Worm (Caenorhabditis elegans) whole organism, L2 larva: ENCODE measurements around the gene eif-3.B.

Experiments used
- C34F6.9 ChIP-seq: fragments of 150-350 bp; optimal IDR thresholded peaks from 2 replicates; lab custom pipeline; 2014; ENCODE audit warnings: missing biosample characterization, missing genetic modification characterization
- F13H6.1 ChIP-seq: sonication (generic microtip); optimal IDR thresholded peaks from 2 replicates; lab custom pipeline; 2016; ENCODE audit warnings: missing genetic modification characterization, missing compliant biosample characterization
- R02D3.7 ChIP-seq: fragments of 150-350 bp; optimal IDR thresholded peaks from 2 replicates; lab custom pipeline; 2014; ENCODE audit warnings: missing biosample characterization, missing genetic modification characterization
- Y55F3AM.14 ChIP-seq: fragments of 200-800 bp; sonication (Bioruptor generic); optimal IDR thresholded peaks from 2 replicates; lab custom pipeline; 2018; ENCODE audit warnings: mild to moderate bottlenecking, missing genetic modification characterization, missing compliant biosample characterization
- ZK546.5 ChIP-seq: sonication (generic microtip); optimal IDR thresholded peaks from 2 replicates; lab custom pipeline; 2017; ENCODE audit warnings: missing biosample characterization, missing genetic modification characterization
- alr-1 ChIP-seq: fragments of 150-350 bp; optimal IDR thresholded peaks from 2 replicates; lab custom pipeline; 2014; ENCODE audit warnings: missing biosample characterization, missing genetic modification characterization
- aly-2 ChIP-seq: fragments of 150-350 bp; optimal IDR thresholded peaks from 2 replicates; lab custom pipeline; 2014; ENCODE audit warnings: missing biosample characterization, missing genetic modification characterization
- ama-1 ChIP-seq: fragments of 150-350 bp; optimal IDR thresholded peaks from 2 replicates; lab custom pipeline; 2018; ENCODE audit warnings: inconsistent platforms
- blmp-1 ChIP-seq: sonication (generic microtip); optimal IDR thresholded peaks from 2 replicates; lab custom pipeline; 2017; ENCODE audit warnings: missing genetic modification characterization, mild to moderate bottlenecking, missing compliant biosample characterization, antibody characterized with exemption, moderate library complexity; ENCODE audit not compliant: insufficient read depth
- ceh-16 ChIP-seq: fragments of 150-350 bp; optimal IDR thresholded peaks from 2 replicates; lab custom pipeline; 2014; ENCODE audit warnings: missing biosample characterization, missing genetic modification characterization
- ceh-82 ChIP-seq: fragments of 150-350 bp; optimal IDR thresholded peaks from 2 replicates; lab custom pipeline; 2014; ENCODE audit warnings: missing biosample characterization, missing genetic modification characterization
- crh-2 ChIP-seq: sonication (generic microtip); optimal IDR thresholded peaks from 2 replicates; lab custom pipeline; 2017; ENCODE audit warnings: missing biosample characterization, missing genetic modification characterization
- dmd-4 ChIP-seq: sonication (generic microtip); optimal IDR thresholded peaks from 2 replicates; lab custom pipeline; 2017; ENCODE audit warnings: missing biosample characterization, missing genetic modification characterization
- egl-27 ChIP-seq: sonication (generic microtip); optimal IDR thresholded peaks from 3 replicates; lab custom pipeline; 2017; ENCODE audit warnings: missing biosample characterization, missing genetic modification reagents, missing genetic modification characterization
- elt-1 ChIP-seq: fragments of 150-350 bp; optimal IDR thresholded peaks from 2 replicates; lab custom pipeline; 2014; ENCODE audit warnings: missing biosample characterization, missing genetic modification characterization
- elt-3 ChIP-seq: sonication (generic microtip); optimal IDR thresholded peaks from 2 replicates; lab custom pipeline; 2017; ENCODE audit warnings: missing biosample characterization, missing genetic modification characterization
- fos-1 ChIP-seq: fragments of 150-350 bp; optimal IDR thresholded peaks from 2 replicates; lab custom pipeline; 2014; ENCODE audit warnings: missing biosample characterization, missing genetic modification characterization
- gmeb-1 ChIP-seq: fragments of 150-350 bp; optimal IDR thresholded peaks from 2 replicates; lab custom pipeline; 2014; ENCODE audit warnings: missing biosample characterization, missing genetic modification characterization
- lin-11 ChIP-seq: fragments of 150-350 bp; sonication (generic microtip); optimal IDR thresholded peaks from 2 replicates; lab custom pipeline; 2014; ENCODE audit warnings: missing biosample characterization, missing genetic modification characterization, inconsistent platforms, mixed read lengths
- lin-13 ChIP-seq: fragments of 150-350 bp; optimal IDR thresholded peaks from 2 replicates; lab custom pipeline; 2014; ENCODE audit warnings: missing biosample characterization, missing genetic modification reagents, missing genetic modification characterization
- lin-39 ChIP-seq: fragments of 150-350 bp; optimal IDR thresholded peaks from 2 replicates; lab custom pipeline; 2014; ENCODE audit warnings: missing biosample characterization, missing genetic modification reagents, missing genetic modification characterization
- lsy-2 ChIP-seq, 2 experiments: fragments of 150-350 bp in 1 of 2; sonication (generic microtip) in 1 of 2; optimal IDR thresholded peaks; 2 replicates each; lab custom pipeline; 2014 to 2017; ENCODE audit warnings: missing biosample characterization in 2 of 2, missing genetic modification characterization in 2 of 2
- mab-5 ChIP-seq: fragments of 150-350 bp; optimal IDR thresholded peaks from 2 replicates; lab custom pipeline; 2014; ENCODE audit warnings: missing biosample characterization, missing genetic modification characterization
- mbf-1 ChIP-seq: sonication (generic microtip); optimal IDR thresholded peaks from 2 replicates; lab custom pipeline; 2017; ENCODE audit warnings: missing biosample characterization, missing genetic modification characterization
- mdl-1 ChIP-seq, 2 experiments: fragments of 150-350 bp in 1 of 2; sonication (generic microtip) in 1 of 2; optimal IDR thresholded peaks; 2 replicates each; lab custom pipeline; 2017; ENCODE audit warnings: missing biosample characterization in 2 of 2, missing genetic modification characterization in 2 of 2
- nhr-10 ChIP-seq: sonication (generic microtip); optimal IDR thresholded peaks from 2 replicates; lab custom pipeline; 2017; ENCODE audit warnings: missing biosample characterization, missing genetic modification characterization
- nhr-11 ChIP-seq: fragments of 150-350 bp; optimal IDR thresholded peaks from 2 replicates; lab custom pipeline; 2014; ENCODE audit warnings: missing biosample characterization, missing genetic modification characterization
- nhr-12 ChIP-seq: fragments of 150-350 bp; optimal IDR thresholded peaks from 2 replicates; lab custom pipeline; 2014; ENCODE audit warnings: missing biosample characterization, missing genetic modification characterization
- nhr-129 ChIP-seq: fragments of 150-350 bp; optimal IDR thresholded peaks from 2 replicates; lab custom pipeline; 2014; ENCODE audit warnings: missing biosample characterization, missing genetic modification characterization
- nhr-21 ChIP-seq: fragments of 150-350 bp; optimal IDR thresholded peaks from 2 replicates; lab custom pipeline; 2014; ENCODE audit warnings: missing biosample characterization, missing genetic modification characterization
- nhr-23 ChIP-seq: fragments of 150-350 bp; optimal IDR thresholded peaks from 2 replicates; lab custom pipeline; 2014; ENCODE audit warnings: missing biosample characterization, missing genetic modification reagents, missing genetic modification characterization
- nhr-237 ChIP-seq: fragments of 150-350 bp; optimal IDR thresholded peaks from 2 replicates; lab custom pipeline; 2014; ENCODE audit warnings: missing biosample characterization, missing genetic modification characterization
- nhr-25 ChIP-seq: fragments of 150-350 bp; sonication (generic microtip); optimal IDR thresholded peaks from 3 replicates; lab custom pipeline; 2014; ENCODE audit warnings: missing biosample characterization, missing genetic modification characterization
- nhr-6 ChIP-seq: fragments of 150-350 bp; optimal IDR thresholded peaks from 2 replicates; lab custom pipeline; 2014; ENCODE audit warnings: missing biosample characterization, missing genetic modification characterization
- nhr-77 ChIP-seq: fragments of 150-350 bp; optimal IDR thresholded peaks from 2 replicates; lab custom pipeline; 2014; ENCODE audit warnings: missing biosample characterization, missing genetic modification characterization
- peb-1 ChIP-seq: fragments of 150-350 bp; optimal IDR thresholded peaks from 2 replicates; lab custom pipeline; 2014; ENCODE audit warnings: missing biosample characterization, missing genetic modification characterization
- sem-4 ChIP-seq: fragments of 150-350 bp; optimal IDR thresholded peaks from 2 replicates; lab custom pipeline; 2014; ENCODE audit warnings: missing biosample characterization, missing genetic modification reagents, missing genetic modification characterization
- skn-1 ChIP-seq: sonication (generic microtip); optimal IDR thresholded peaks from 2 replicates; lab custom pipeline; 2017; ENCODE audit warnings: missing biosample characterization, missing genetic modification characterization
- sma-3 ChIP-seq: sonication (generic microtip); optimal IDR thresholded peaks from 2 replicates; lab custom pipeline; 2016; ENCODE audit warnings: missing genetic modification reagents, missing genetic modification characterization, missing compliant biosample characterization
- sma-9 ChIP-seq, 2 experiments: fragments of 150-350 bp in 1 of 2; sonication (generic microtip) in 1 of 2; optimal IDR thresholded peaks; 2 replicates each; lab custom pipeline; 2014 to 2016; ENCODE audit warnings: missing genetic modification characterization in 2 of 2, mild to moderate bottlenecking in 1 of 2, missing biosample characterization in 1 of 2, missing compliant biosample characterization in 1 of 2, missing genetic modification reagents in 1 of 2, moderate library complexity in 1 of 2
- snpc-4 ChIP-seq: fragments of 150-350 bp; optimal IDR thresholded peaks from 2 replicates; lab custom pipeline; 2014; ENCODE audit warnings: missing biosample characterization, missing genetic modification characterization
- unc-39 ChIP-seq: fragments of 150-350 bp; optimal IDR thresholded peaks from 2 replicates; lab custom pipeline; 2014; ENCODE audit warnings: missing biosample characterization, missing genetic modification characterization
- unc-55 ChIP-seq: fragments of 150-350 bp; sonication (generic microtip); optimal IDR thresholded peaks from 3 replicates; lab custom pipeline; 2014; ENCODE audit warnings: missing biosample characterization, missing genetic modification reagents, missing genetic modification characterization
- unc-62 ChIP-seq: fragments of 150-350 bp; optimal IDR thresholded peaks from 2 replicates; lab custom pipeline; 2014; ENCODE audit warnings: missing biosample characterization, missing genetic modification reagents, missing genetic modification characterization
- zag-1 ChIP-seq: fragments of 150-350 bp; optimal IDR thresholded peaks from 2 replicates; lab custom pipeline; 2014; ENCODE audit warnings: missing biosample characterization, missing genetic modification characterization
- ztf-1 ChIP-seq: fragments of 200-800 bp; sonication (Bioruptor generic); conservative IDR thresholded peaks from 2 replicates; pipeline ENCODE4 v1.3.6; 2022; ENCODE audit warnings: missing genetic modification characterization, missing compliant biosample characterization
- ztf-11 ChIP-seq: sonication (generic microtip); optimal IDR thresholded peaks from 2 replicates; lab custom pipeline; 2017; ENCODE audit warnings: missing biosample characterization, missing genetic modification characterization
- ztf-4 ChIP-seq: fragments of 150-350 bp; optimal IDR thresholded peaks from 2 replicates; lab custom pipeline; 2014; ENCODE audit warnings: missing biosample characterization, missing genetic modification characterization

eif-3.B gene

DNA sequence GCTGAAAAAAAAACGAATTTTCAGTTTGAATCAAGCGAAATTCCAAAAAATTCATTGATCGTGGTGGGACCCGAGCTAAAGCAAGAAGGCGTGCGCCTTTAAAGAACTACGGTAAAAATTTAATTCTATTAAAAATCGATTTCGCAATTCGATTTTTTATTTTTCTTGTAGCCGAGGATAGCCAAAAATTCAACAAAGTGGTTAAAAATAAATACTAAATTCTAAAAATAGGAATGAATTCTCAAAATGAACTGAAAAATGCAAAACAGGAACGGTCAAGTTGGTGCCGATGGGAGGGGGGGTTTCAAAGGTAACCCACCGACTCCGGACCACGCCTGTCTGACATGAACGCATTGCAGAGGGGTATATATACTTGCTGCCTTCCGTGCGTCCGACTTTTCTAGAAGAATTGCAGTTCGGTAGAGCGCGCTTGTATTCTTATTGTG is 5.9 kb downstream of the eif-3.B start (continued):
- TF ChIP-seq Y55F3AM.14 (GFP tag; lab: Kevin White, UChicago) (no peak), gmeb-1 (peak; percentile 30), lin-13 (GFP tag; lab: Kevin White, UChicago) (peak; percentile 33), C34F6.9 (no peak), crh-2 (tag; lab: Kevin White, UChicago) (peak; percentile 54), zag-1 (tag; lab: Kevin White, UChicago) (no peak), unc-55 (GFP tag; lab: Kevin White, UChicago) (peak; percentile 62)

ce11 chrII:14802527-14802926 is 7.3 kb downstream of the eif-3.B start:
- TF ChIP-seq nhr-129 (tag; lab: Kevin White, UChicago) (peak; percentile 1), sma-3 (GFP tag; lab: Kevin White, UChicago) (peak; percentile 1)
- TF ChIP-seq, all 48 proteins: peak for 2; not testable (repeated sequence) for 46

DNA sequence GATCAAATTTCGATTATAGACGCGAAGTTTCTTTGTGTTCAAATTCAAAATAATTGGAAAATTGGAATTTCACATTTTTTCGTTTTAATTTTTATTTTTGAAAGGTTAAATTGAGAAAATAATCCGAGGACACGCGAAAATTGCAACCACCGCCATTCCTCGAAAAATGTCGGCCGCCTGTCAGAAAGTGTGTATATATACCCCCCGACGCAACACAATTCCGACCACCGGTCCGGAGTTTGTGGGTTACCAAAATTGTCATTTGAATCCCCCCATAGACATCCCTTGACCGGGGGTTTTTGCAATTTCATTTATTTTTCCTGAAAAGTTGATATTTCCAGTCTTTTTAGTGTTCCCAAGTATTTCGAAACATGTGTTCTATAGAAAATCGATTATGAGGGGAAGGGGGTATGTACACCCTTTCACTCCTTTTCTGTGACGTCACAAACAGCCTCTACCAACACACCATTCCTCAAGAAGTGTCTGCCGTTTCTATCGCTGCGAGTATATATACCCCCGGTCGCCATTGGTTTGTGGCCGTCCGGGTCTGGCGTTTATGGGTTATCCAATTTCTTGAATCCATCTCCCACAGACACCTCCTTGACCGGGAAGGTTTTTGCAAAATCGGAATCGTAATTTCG is 9.2 kb downstream of the eif-3.B start, which contains the start of gene W01D2.3:
Gene W01D2.3 (minus strand): TSS at position 51 of the 641 bp plus-strand sequence.
- TF ChIP-seq gmeb-1, result peak; percentile 71
- TF ChIP-seq ceh-16, result no peak
- peak; percentile 19 for TF ChIP-seq ztf-4 (tag; lab: Kevin White, UChicago)
- no peak for TF ChIP-seq peb-1 (tag; lab: Kevin White, UChicago)
- peak; percentile 78 for TF ChIP-seq blmp-1 (tag; lab: Kevin White, UChicago)
- TF ChIP-seq nhr-23 (tag; lab: Kevin White, UChicago), result no peak
- TF ChIP-seq lin-13 (GFP tag; lab: Kevin White, UChicago), result peak; percentile 45
- no peak for TF ChIP-seq aly-2 (tag; lab: Kevin White, UChicago)
- TF ChIP-seq nhr-6 (tag; lab: Kevin White, UChicago), result peak; percentile 61
- TF ChIP-seq nhr-11 (tag; lab: Kevin White, UChicago), result no peak
- peak; percentile 76 for TF ChIP-seq F13H6.1
- peak; percentile 51 for TF ChIP-seq C34F6.9
- TF ChIP-seq sma-3 (GFP tag; lab: Kevin White, UChicago), result peak; percentile 59
- TF ChIP-seq crh-2 (tag; lab: Kevin White, UChicago), result peak; percentile 40
- TF ChIP-seq lsy-2 (tag; optimal IDR thresholded peaks at IDR 0.05; lab: Kevin White, UChicago), result peak; percentile 50 to 71
- TF ChIP-seq elt-3 (tag; lab: Kevin White, UChicago), result no peak
- TF ChIP-seq sma-9 (GFP tag; optimal IDR thresholded peaks at IDR 0.05; lab: Kevin White, UChicago), result no peak
- no peak for TF ChIP-seq sma-9 (tag; optimal IDR thresholded peaks at IDR 0.05; lab: Kevin White, UChicago)
- TF ChIP-seq unc-55 (GFP tag; lab: Kevin White, UChicago), result peak; percentile 61
- TF ChIP-seq dmd-4 (tag; lab: Kevin White, UChicago), result no peak
- TF ChIP-seq fos-1 (tag; lab: Kevin White, UChicago), result peak; percentile 48
- TF ChIP-seq ama-1 (lab: Kevin White, UChicago), result peak; percentile 4
- TF ChIP-seq alr-1, result no peak
- TF ChIP-seq R02D3.7 (tag; lab: Kevin White, UChicago), result no peak
- TF ChIP-seq lin-39 (tag; lab: Kevin White, UChicago), result no peak
- TF ChIP-seq mab-5 (tag; lab: Kevin White, UChicago), result peak; percentile 19
- no peak for TF ChIP-seq nhr-10
- TF ChIP-seq nhr-12 (tag; lab: Kevin White, UChicago), result no peak
- no peak for TF ChIP-seq mdl-1 (tag; optimal IDR thresholded peaks at IDR 0.05; lab: Kevin White, UChicago)
- TF ChIP-seq lin-11 (tag; lab: Kevin White, UChicago), result peak; percentile 4
- TF ChIP-seq ztf-11 (tag; lab: Kevin White, UChicago), result no peak
- no peak for TF ChIP-seq ZK546.5 (tag; lab: Kevin White, UChicago)
- TF ChIP-seq elt-1, result no peak
- TF ChIP-seq snpc-4, result peak; percentile 98
- TF ChIP-seq unc-62 (GFP tag; lab: Kevin White, UChicago), result no peak
- peak; percentile 68 for TF ChIP-seq sem-4 (tag; lab: Kevin White, UChicago)
- TF ChIP-seq skn-1, result no peak
- peak; percentile 42 for TF ChIP-seq nhr-77
- no peak for TF ChIP-seq mbf-1 (tag; lab: Kevin White, UChicago)
- no peak for TF ChIP-seq ceh-82
- peak; percentile 39 for TF ChIP-seq nhr-21 (tag; lab: Kevin White, UChicago)
- no peak for TF ChIP-seq egl-27
- TF ChIP-seq Y55F3AM.14 (GFP tag; lab: Kevin White, UChicago), result peak; percentile 75
- TF ChIP-seq nhr-25 (tag; lab: Kevin White, UChicago), result peak; percentile 78
- TF ChIP-seq zag-1 (tag; lab: Kevin White, UChicago), result peak; percentile 3
- no peak for TF ChIP-seq ztf-1 (GFP tag; lab: Robert Waterston, UW)
- TF ChIP-seq nhr-237 (tag; lab: Kevin White, UChicago), result no peak
- TF ChIP-seq nhr-129 (tag; lab: Kevin White, UChicago), result peak; percentile 70
- no peak for TF ChIP-seq unc-39 (tag; lab: Kevin White, UChicago)
